Fruit fly (Drosophila melanogaster) whole organism, embryonic: ENCODE data around the gene Hr83.
A peak's percentile ranks its signal among the peaks of the same experiment; 100 is the strongest.

Experiments used
- Antp ChIP-seq: fragments of 200-800 bp; sonication (Bioruptor generic); optimal IDR thresholded peaks from 3 replicates; lab custom pipeline; 2016; ENCODE audit warnings: missing biosample characterization, missing genetic modification characterization
- BtbVII ChIP-seq: fragments of 200-800 bp; sonication (Bioruptor generic); optimal IDR thresholded peaks from 3 replicates; lab custom pipeline; 2017; ENCODE audit warnings: missing biosample characterization, mild to moderate bottlenecking, missing genetic modification characterization
- Bteb2 ChIP-seq: fragments of 200-800 bp; sonication (Bioruptor generic); optimal IDR thresholded peaks from 2 replicates; lab custom pipeline; 2016; ENCODE audit warnings: missing biosample characterization, missing genetic modification characterization
- CG10979 ChIP-seq: fragments of 200-800 bp; sonication (Bioruptor generic); optimal IDR thresholded peaks from 2 replicates; lab custom pipeline; 2018; ENCODE audit warnings: missing biosample characterization, mild to moderate bottlenecking, missing genetic modification characterization, moderate library complexity
- CG11560 ChIP-seq: fragments of 200-800 bp; sonication (Bioruptor generic); IDR thresholded peaks from 3 replicates; pipeline ENCODE4 v1.3.6; 2022; ENCODE audit warnings: missing biosample characterization, missing genetic modification characterization
- CG12236 ChIP-seq: fragments of 200-800 bp; sonication (Bioruptor generic); optimal IDR thresholded peaks from 2 replicates; lab custom pipeline; 2016; ENCODE audit warnings: missing biosample characterization, missing genetic modification characterization
- CG16863 ChIP-seq: fragments of 200-800 bp; sonication (Bioruptor generic); optimal IDR thresholded peaks from 3 replicates; lab custom pipeline; 2016; ENCODE audit warnings: missing biosample characterization, missing genetic modification characterization
- CG17328 ChIP-seq: fragments of 200-800 bp; sonication (Bioruptor generic); IDR thresholded peaks from 2 replicates; pipeline ENCODE4 v1.3.6; 2022; ENCODE audit warnings: missing biosample characterization, missing genetic modification characterization
- CG3995 ChIP-seq: fragments of 200-800 bp; sonication (Bioruptor generic); optimal IDR thresholded peaks from 3 replicates; lab custom pipeline; 2016; ENCODE audit warnings: missing biosample characterization, missing genetic modification characterization
- CG4617 ChIP-seq: fragments of 200-800 bp; sonication (Bioruptor generic); optimal IDR thresholded peaks from 3 replicates; lab custom pipeline; 2016; ENCODE audit warnings: missing biosample characterization, missing genetic modification characterization, borderline replicate concordance
- CG5245 ChIP-seq: fragments of 200-800 bp; sonication (Bioruptor generic); optimal IDR thresholded peaks from 3 replicates; lab custom pipeline; 2016; ENCODE audit warnings: missing biosample characterization, missing genetic modification characterization
- CG7271 ChIP-seq: fragments of 200-800 bp; sonication (Bioruptor generic); optimal IDR thresholded peaks from 2 replicates; lab custom pipeline; 2018; ENCODE audit warnings: missing biosample characterization, mild to moderate bottlenecking, missing genetic modification characterization, moderate library complexity
- CG7786 ChIP-seq: fragments of 200-800 bp; sonication (Bioruptor generic); optimal IDR thresholded peaks from 2 replicates; lab custom pipeline; 2016; ENCODE audit warnings: missing biosample characterization, missing genetic modification characterization
- CG9609 ChIP-seq: fragments of 200-800 bp; sonication (Bioruptor generic); optimal IDR thresholded peaks from 3 replicates; lab custom pipeline; 2016; ENCODE audit warnings: missing biosample characterization, missing genetic modification characterization
- Dad ChIP-seq: fragments of 200-800 bp; sonication (Bioruptor generic); optimal IDR thresholded peaks from 3 replicates; lab custom pipeline; 2016; ENCODE audit warnings: missing biosample characterization, missing genetic modification characterization
- Deaf1 ChIP-seq: fragments of 200-800 bp; optimal IDR thresholded peaks from 3 replicates; lab custom pipeline; 2019; ENCODE audit warnings: missing biosample characterization, mild to moderate bottlenecking, missing genetic modification characterization, moderate library complexity
- Ets97D ChIP-seq: fragments of 200-800 bp; sonication (Bioruptor generic); optimal IDR thresholded peaks from 3 replicates; lab custom pipeline; 2016; ENCODE audit warnings: missing biosample characterization, missing genetic modification characterization
- Hey ChIP-seq: fragments of 200-800 bp; sonication (Bioruptor generic); optimal IDR thresholded peaks from 3 replicates; lab custom pipeline; 2018; ENCODE audit warnings: missing biosample characterization, mild to moderate bottlenecking, missing genetic modification characterization
- Hmr ChIP-seq: fragments of 200-800 bp; sonication (Bioruptor generic); optimal IDR thresholded peaks from 3 replicates; lab custom pipeline; 2017; ENCODE audit warnings: mild to moderate bottlenecking, missing biosample characterization, missing genetic modification reagents, missing genetic modification characterization
- Hr51 ChIP-seq, 2 experiments: fragments of 200-800 bp; sonication (Bioruptor generic); optimal IDR thresholded peaks; 2 replicates in 1 of 2; 3 replicates in 1 of 2; lab custom pipeline; 2016 to 2018; ENCODE audit warnings: missing biosample characterization in 2 of 2, missing genetic modification characterization in 2 of 2, mild to moderate bottlenecking in 1 of 2, moderate library complexity in 1 of 2
- Hr78 ChIP-seq, 2 experiments: fragments of 200-800 bp in 1 of 2; fragments of >200 bp in 1 of 2; sonication (Bioruptor generic) in 1 of 2; optimal IDR thresholded peaks; 2 replicates each; lab custom pipeline; 2017 to 2019; ENCODE audit warnings: missing biosample characterization in 2 of 2, missing genetic modification characterization in 2 of 2, mild to moderate bottlenecking in 1 of 2, moderate library complexity in 1 of 2
- Mad ChIP-seq: fragments of 200-800 bp; sonication (Bioruptor generic); optimal IDR thresholded peaks from 2 replicates; lab custom pipeline; 2016; ENCODE audit warnings: missing biosample characterization, missing genetic modification characterization
- Neu2 ChIP-seq: fragments of 200-800 bp; sonication (Bioruptor generic); optimal IDR thresholded peaks from 3 replicates; lab custom pipeline; 2016; ENCODE audit warnings: missing biosample characterization, missing genetic modification characterization, borderline replicate concordance
- NfI ChIP-seq: fragments of 200-800 bp; sonication (Bioruptor generic); optimal IDR thresholded peaks from 3 replicates; lab custom pipeline; 2018; ENCODE audit warnings: missing biosample characterization, mild to moderate bottlenecking, missing genetic modification characterization, moderate library complexity
- Oaz ChIP-seq: fragments of 200-800 bp; sonication (Bioruptor generic); IDR thresholded peaks from 2 replicates; pipeline ENCODE4 v1.3.6; 2022; ENCODE audit warnings: missing biosample characterization, missing genetic modification characterization
- PHDP ChIP-seq: fragments of 200-800 bp; sonication (Bioruptor generic); optimal IDR thresholded peaks from 3 replicates; lab custom pipeline; 2018; ENCODE audit warnings: missing biosample characterization, mild to moderate bottlenecking, missing genetic modification characterization, moderate library complexity
- Rx ChIP-seq: fragments of 200-800 bp; sonication (Bioruptor generic); IDR thresholded peaks from 2 replicates; pipeline ENCODE4 v1.3.6; 2022; ENCODE audit warnings: missing biosample characterization, missing genetic modification characterization
- Sox102F ChIP-seq: fragments of 200-800 bp; sonication (Bioruptor generic); optimal IDR thresholded peaks from 2 replicates; lab custom pipeline; 2018; ENCODE audit warnings: missing biosample characterization, mild to moderate bottlenecking, missing genetic modification characterization, moderate library complexity
- ab ChIP-seq: fragments of 200-800 bp; sonication (Bioruptor generic); optimal IDR thresholded peaks from 2 replicates; lab custom pipeline; 2016; ENCODE audit warnings: missing biosample characterization, missing genetic modification characterization
- ac ChIP-seq: fragments of 200-800 bp; sonication (Bioruptor generic); optimal IDR thresholded peaks from 3 replicates; lab custom pipeline; 2017; ENCODE audit warnings: missing biosample characterization, mild to moderate bottlenecking, missing genetic modification characterization
- az2 ChIP-seq: fragments of 200-800 bp; sonication (Bioruptor generic); optimal IDR thresholded peaks from 3 replicates; lab custom pipeline; 2016; ENCODE audit warnings: missing biosample characterization, missing genetic modification characterization
- bigmax ChIP-seq: fragments of 200-800 bp; sonication (Bioruptor generic); optimal IDR thresholded peaks from 2 replicates; lab custom pipeline; 2018; ENCODE audit warnings: missing biosample characterization, mild to moderate bottlenecking, missing genetic modification characterization
- chm ChIP-seq: fragments of 200-800 bp; sonication (Bioruptor generic); IDR thresholded peaks from 2 replicates; pipeline ENCODE4 v1.3.6; 2022; ENCODE audit warnings: missing biosample characterization, missing genetic modification characterization
- ci ChIP-seq: fragments of 200-800 bp; sonication (Bioruptor generic); IDR thresholded peaks from 3 replicates; pipeline ENCODE4 v1.3.6; 2022; ENCODE audit warnings: missing biosample characterization, missing genetic modification characterization
- danr ChIP-seq: fragments of 200-800 bp; sonication (Bioruptor generic); IDR thresholded peaks from 2 replicates; pipeline ENCODE4 v1.3.6; 2022; ENCODE audit warnings: missing biosample characterization, missing genetic modification characterization
- dati ChIP-seq: fragments of 200-800 bp; sonication (Bioruptor generic); IDR thresholded peaks from 2 replicates; pipeline ENCODE4 v1.3.6; 2022; ENCODE audit warnings: missing biosample characterization, missing genetic modification characterization
- disco-r ChIP-seq: fragments of 200-800 bp; sonication (Bioruptor generic); optimal IDR thresholded peaks from 2 replicates; lab custom pipeline; 2016; ENCODE audit warnings: missing biosample characterization, missing genetic modification characterization
- dmrt99B ChIP-seq: fragments of 200-800 bp; sonication (Bioruptor generic); optimal IDR thresholded peaks from 2 replicates; lab custom pipeline; 2018; ENCODE audit warnings: missing biosample characterization, mild to moderate bottlenecking, missing genetic modification characterization, moderate library complexity
- fd102C ChIP-seq: fragments of 200-800 bp; sonication (Bioruptor generic); optimal IDR thresholded peaks from 2 replicates; lab custom pipeline; 2018; ENCODE audit warnings: missing biosample characterization, mild to moderate bottlenecking, missing genetic modification characterization, moderate library complexity
- h ChIP-seq: fragments of >200 bp; optimal IDR thresholded peaks from 2 replicates; lab custom pipeline; 2017
- jing ChIP-seq: fragments of 200-800 bp; sonication (Bioruptor generic); optimal IDR thresholded peaks from 2 replicates; lab custom pipeline; 2018; ENCODE audit warnings: missing biosample characterization, mild to moderate bottlenecking, missing genetic modification characterization
- nom ChIP-seq: fragments of 200-800 bp; sonication (Bioruptor generic); optimal IDR thresholded peaks from 2 replicates; lab custom pipeline; 2017; ENCODE audit warnings: missing biosample characterization, missing genetic modification characterization, mild to moderate bottlenecking, moderate library complexity, missing genetic modification reagents
- pan ChIP-seq, 4 experiments: fragments of >200 bp in 3 of 4; fragments of 200-800 bp in 1 of 4; sonication (Bioruptor generic) in 1 of 4; optimal IDR thresholded peaks in 3 of 4; IDR thresholded peaks in 1 of 4; 2 replicates each; pipeline versions ENCODE4 v1.3.6 to Lab custom; 2017 to 2022; ENCODE audit warnings: missing biosample characterization in 2 of 4, missing genetic modification characterization in 2 of 4, mixed read lengths in 1 of 4
- pum ChIP-seq: fragments of 200-800 bp; sonication (Bioruptor generic); optimal IDR thresholded peaks from 2 replicates; lab custom pipeline; 2016; ENCODE audit warnings: missing biosample characterization, missing genetic modification characterization
- repo ChIP-seq: fragments of 200-800 bp; sonication (Bioruptor generic); optimal IDR thresholded peaks from 2 replicates; lab custom pipeline; 2016; ENCODE audit warnings: missing biosample characterization, missing genetic modification characterization
- run ChIP-seq: fragments of 200-800 bp; sonication (Bioruptor generic); optimal IDR thresholded peaks from 3 replicates; lab custom pipeline; 2018; ENCODE audit warnings: missing biosample characterization, mild to moderate bottlenecking, missing genetic modification characterization
- sd ChIP-seq: fragments of 200-800 bp; sonication (Bioruptor generic); optimal IDR thresholded peaks from 3 replicates; lab custom pipeline; 2018; ENCODE audit warnings: missing biosample characterization, mild to moderate bottlenecking, missing genetic modification characterization, moderate library complexity
- sisA ChIP-seq: fragments of 200-800 bp; sonication (Bioruptor generic); IDR thresholded peaks from 2 replicates; pipeline ENCODE4 v1.3.6; 2022; ENCODE audit warnings: missing biosample characterization, missing genetic modification characterization
- stwl ChIP-seq: fragments of 200-800 bp; sonication (Bioruptor generic); optimal IDR thresholded peaks from 3 replicates; lab custom pipeline; 2018; ENCODE audit warnings: missing biosample characterization, mild to moderate bottlenecking, missing genetic modification characterization, moderate library complexity
- yki ChIP-seq: fragments of >200 bp; optimal IDR thresholded peaks from 3 replicates; lab custom pipeline; 2018

The Hr83 gene

DNA sequence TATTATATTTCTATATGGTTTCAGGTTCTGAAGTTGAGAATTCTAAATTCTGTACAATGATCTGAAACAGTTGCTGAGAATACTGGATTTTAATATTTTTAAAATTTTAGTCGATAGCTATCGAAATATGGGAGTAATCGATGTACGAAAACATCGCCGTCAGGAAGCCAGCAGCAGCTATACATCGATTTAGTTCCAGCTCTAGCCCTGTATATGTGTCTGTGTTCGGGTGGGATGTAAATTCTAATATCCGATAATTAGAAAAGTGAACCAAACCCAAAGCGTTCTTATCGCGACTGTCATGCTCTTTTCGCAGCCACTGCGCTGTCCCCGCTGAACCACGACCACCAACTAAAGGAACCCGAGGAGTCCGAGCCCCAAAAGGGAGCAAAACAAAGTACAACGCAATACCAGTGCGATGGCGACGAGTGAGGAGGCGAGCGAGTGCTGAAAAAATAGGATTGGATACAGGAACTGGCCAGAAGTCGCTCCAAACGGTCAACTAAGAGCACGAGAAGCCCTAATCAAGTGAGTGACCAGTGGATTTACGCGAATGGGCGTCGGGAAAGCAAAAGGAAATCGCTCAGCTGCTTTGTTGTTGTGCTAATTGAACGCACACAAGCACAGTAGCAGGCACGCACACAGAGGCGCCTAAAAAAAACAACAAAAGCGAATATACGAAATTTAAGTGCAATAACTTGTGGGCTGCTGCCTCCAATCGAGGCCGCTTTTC lies 33.9 kb downstream of the Hr83 start, which contains the start of gene gzl (continued):
- TF ChIP-seq Antp (GFP tag; lab: Kevin White, UChicago) (no peak), Mad (GFP tag; lab: Kevin White, UChicago) (no peak), disco-r (GFP tag; lab: Kevin White, UChicago) (no peak), Hey (tag; lab: Kevin White, UChicago) (no peak), dati (GFP tag; lab: Robert Waterston, UW) (no peak), ci (no peak; the same call in 2 of the 3 replicates), dmrt99B (tag; lab: Kevin White, UChicago) (no peak), fd102C (GFP tag; lab: Kevin White, UChicago) (no peak), Hmr (no peak), repo (GFP tag; lab: Kevin White, UChicago) (no peak), CG12236 (GFP tag; lab: Kevin White, UChicago) (no peak), yki (lab: Kevin White, UChicago) (no peak), ac (no peak), Dad (GFP tag; lab: Kevin White, UChicago) (no peak), CG9609 (GFP tag; lab: Kevin White, UChicago) (no peak), ab (GFP tag; lab: Kevin White, UChicago) (no peak), run (tag; lab: Kevin White, UChicago) (no peak), nom (GFP tag; lab: Kevin White, UChicago) (peak; percentile 18), BtbVII (no peak), pum (no peak), Oaz (GFP tag; lab: Robert Waterston, UW) (no peak), CG16863 (GFP tag; lab: Kevin White, UChicago) (no peak), chm (GFP tag; lab: Robert Waterston, UW) (no peak), CG7786 (GFP tag; lab: Kevin White, UChicago) (no peak), PHDP (no peak), Deaf1 (tag; lab: Kevin White, UChicago) (peak; percentile 38), Ets97D (peak; percentile 43), Neu2 (GFP tag; lab: Kevin White, UChicago) (no peak), Hr51 (GFP tag; optimal IDR thresholded peaks at IDR 0.05; lab: Kevin White, UChicago) (no peak), CG17328 (GFP tag; lab: Robert Waterston, UW) (no peak), Sox102F (no peak), danr (GFP tag; lab: Robert Waterston, UW) (no peak), Rx (GFP tag; lab: Robert Waterston, UW) (no peak), CG11560 (tag; lab: Robert Waterston, UW) (no peak), pan (optimal IDR thresholded peaks at IDR 0.05; lab: Kevin White, UChicago) (no peak), pan (GFP tag; optimal IDR thresholded peaks at IDR 0.05 in 1 of 2, IDR thresholded peaks at IDR 0.05 in 1 of 2) (no peak), az2 (GFP tag; lab: Kevin White, UChicago) (no peak), h (lab: Kevin White, UChicago) (no peak), bigmax (GFP tag; lab: Kevin White, UChicago) (no peak), CG7271 (tag; lab: Kevin White, UChicago) (no peak), Hr78 (GFP tag; optimal IDR thresholded peaks at IDR 0.05; lab: Kevin White, UChicago) (no peak), CG5245 (GFP tag; lab: Kevin White, UChicago) (no peak), sisA (GFP tag; lab: Robert Waterston, UW) (no peak), CG10979 (no peak), stwl (tag; lab: Kevin White, UChicago) (peak; percentile 68), Bteb2 (GFP tag; lab: Kevin White, UChicago) (no peak), jing (GFP tag; lab: Kevin White, UChicago) (no peak), sd (tag; lab: Kevin White, UChicago) (no peak), CG3995 (GFP tag; lab: Kevin White, UChicago) (peak; percentile 93), CG4617 (peak; percentile 69), NfI (GFP tag; lab: Kevin White, UChicago) (no peak)
